Fruit fly (Drosophila melanogaster) whole organism, prepupa: ENCODE data around the gene CG46042.

Experiments
- CG10631 ChIP-seq: fragments of 200-800 bp; sonication (Bioruptor generic); optimal IDR thresholded peaks from 2 replicates; lab custom pipeline; 2016; ENCODE audit warnings: missing biosample characterization, missing genetic modification characterization
- CG10669 ChIP-seq: fragments of 200-800 bp; sonication (Bioruptor generic); optimal IDR thresholded peaks from 3 replicates; lab custom pipeline; 2018; ENCODE audit warnings: missing biosample characterization, mild to moderate bottlenecking, missing genetic modification characterization, moderate library complexity
- CG11294 ChIP-seq: fragments of 200-800 bp; sonication (Bioruptor generic); IDR thresholded peaks from 2 replicates; pipeline ENCODE4 v1.3.6; 2022; ENCODE audit warnings: missing biosample characterization, missing genetic modification characterization
- CG11762 ChIP-seq: fragments of 200-800 bp; sonication (Bioruptor generic); optimal IDR thresholded peaks from 3 replicates; lab custom pipeline; 2016; ENCODE audit warnings: missing biosample characterization, missing genetic modification characterization; ENCODE audit not compliant: insufficient read depth
- CG11902 ChIP-seq: fragments of 200-800 bp; sonication (Bioruptor generic); optimal IDR thresholded peaks from 3 replicates; lab custom pipeline; 2016; ENCODE audit warnings: missing biosample characterization, missing genetic modification characterization
- CG15336 ChIP-seq: fragments of 200-800 bp; sonication (Bioruptor generic); IDR thresholded peaks from 2 replicates; pipeline ENCODE4 v1.3.6; 2022; ENCODE audit warnings: missing biosample characterization, missing genetic modification characterization
- CG1621 ChIP-seq: fragments of 200-800 bp; sonication (Bioruptor generic); optimal IDR thresholded peaks from 3 replicates; lab custom pipeline; 2018; ENCODE audit warnings: missing biosample characterization, mild to moderate bottlenecking, missing genetic modification characterization
- CG16779 ChIP-seq: fragments of 200-800 bp; sonication (Bioruptor generic); optimal IDR thresholded peaks from 3 replicates; lab custom pipeline; 2017; ENCODE audit warnings: missing biosample characterization, mild to moderate bottlenecking, missing genetic modification characterization
- CG3032 ChIP-seq: fragments of 200-800 bp; optimal IDR thresholded peaks from 2 replicates; lab custom pipeline; 2019; ENCODE audit warnings: missing biosample characterization, mild to moderate bottlenecking, missing genetic modification characterization, moderate library complexity
- CG32006 ChIP-seq: fragments of 200-800 bp; sonication (Bioruptor generic); optimal IDR thresholded peaks from 3 replicates; lab custom pipeline; 2017; ENCODE audit warnings: missing biosample characterization, mild to moderate bottlenecking, missing genetic modification characterization
- CG34406 ChIP-seq: fragments of 200-800 bp; sonication (Bioruptor generic); optimal IDR thresholded peaks from 3 replicates; lab custom pipeline; 2016; ENCODE audit warnings: missing biosample characterization, missing genetic modification characterization
- CG3919 ChIP-seq: fragments of 200-800 bp; sonication (Bioruptor generic); optimal IDR thresholded peaks from 3 replicates; lab custom pipeline; 2016; ENCODE audit warnings: missing biosample characterization, missing genetic modification characterization
- CG4318 ChIP-seq: fragments of 200-800 bp; sonication (Bioruptor generic); optimal IDR thresholded peaks from 3 replicates; lab custom pipeline; 2017; ENCODE audit warnings: missing biosample characterization, mild to moderate bottlenecking, missing genetic modification characterization
- CG6163 ChIP-seq: fragments of 200-800 bp; sonication (Bioruptor generic); IDR thresholded peaks from 3 replicates; pipeline ENCODE4 v1.3.6; 2022; ENCODE audit warnings: missing biosample characterization, missing genetic modification characterization
- CG6808 ChIP-seq: fragments of 200-800 bp; sonication (Bioruptor generic); optimal IDR thresholded peaks from 3 replicates; lab custom pipeline; 2017; ENCODE audit warnings: missing biosample characterization, missing genetic modification characterization, mild to moderate bottlenecking, moderate library complexity, missing genetic modification reagents
- CG6854 ChIP-seq: fragments of 200-800 bp; sonication (Bioruptor generic); optimal IDR thresholded peaks from 2 replicates; lab custom pipeline; 2017; ENCODE audit warnings: missing biosample characterization, mild to moderate bottlenecking, missing genetic modification characterization
- CG7368 ChIP-seq: fragments of 200-800 bp; sonication (Bioruptor generic); optimal IDR thresholded peaks from 3 replicates; lab custom pipeline; 2016; ENCODE audit warnings: missing biosample characterization, missing genetic modification characterization
- CG8119 ChIP-seq: fragments of 200-800 bp; sonication (Bioruptor generic); IDR thresholded peaks from 3 replicates; pipeline ENCODE4 v1.3.6; 2022; ENCODE audit warnings: missing biosample characterization, missing genetic modification characterization
- CG8632 ChIP-seq: fragments of 200-800 bp; sonication (Bioruptor generic); optimal IDR thresholded peaks from 3 replicates; lab custom pipeline; 2016; ENCODE audit warnings: missing biosample characterization, missing genetic modification characterization
- CG9139 ChIP-seq: fragments of 200-800 bp; sonication (Bioruptor generic); optimal IDR thresholded peaks from 3 replicates; lab custom pipeline; 2017; ENCODE audit warnings: missing biosample characterization, mild to moderate bottlenecking, missing genetic modification characterization
- Eip75B ChIP-seq: fragments of 200-800 bp; sonication (Bioruptor generic); optimal IDR thresholded peaks from 3 replicates; lab custom pipeline; 2016; ENCODE audit warnings: missing biosample characterization, missing genetic modification characterization
- Eip78C ChIP-seq: fragments of 200-800 bp; sonication (Bioruptor generic); peaks from one replicate; lab custom pipeline; 2016; ENCODE audit warnings: missing biosample characterization, missing genetic modification characterization
- Ets21C ChIP-seq: fragments of 200-800 bp; sonication (Bioruptor generic); optimal IDR thresholded peaks from 3 replicates; lab custom pipeline; 2016; ENCODE audit warnings: missing biosample characterization, missing genetic modification characterization
- Ets96B ChIP-seq: fragments of 200-800 bp; optimal IDR thresholded peaks from 2 replicates; lab custom pipeline; 2019; ENCODE audit warnings: missing biosample characterization, mild to moderate bottlenecking, missing genetic modification characterization, moderate library complexity
- Gug ChIP-seq: fragments of 200-800 bp; sonication (Bioruptor generic); IDR thresholded peaks from 2 replicates; pipeline ENCODE4 v1.3.6; 2022; ENCODE audit warnings: missing biosample characterization, missing genetic modification characterization
- Hr38 ChIP-seq: sonication (Bioruptor generic); optimal IDR thresholded peaks from 2 replicates; lab custom pipeline; 2016; ENCODE audit warnings: missing biosample characterization, missing genetic modification characterization
- OdsH ChIP-seq: fragments of 200-800 bp; sonication (Bioruptor generic); optimal IDR thresholded peaks from 3 replicates; lab custom pipeline; 2016; ENCODE audit warnings: missing biosample characterization, missing genetic modification characterization
- Smox ChIP-seq: fragments of 200-800 bp; sonication (Bioruptor generic); optimal IDR thresholded peaks from 3 replicates; lab custom pipeline; 2016; ENCODE audit warnings: missing biosample characterization, missing genetic modification characterization
- Sox102F ChIP-seq: fragments of 200-800 bp; sonication (Bioruptor generic); optimal IDR thresholded peaks from 2 replicates; lab custom pipeline; 2016; ENCODE audit warnings: missing biosample characterization, mild to moderate bottlenecking, missing genetic modification characterization
- Sox14 ChIP-seq: fragments of 200-800 bp; sonication (Bioruptor generic); optimal IDR thresholded peaks from 3 replicates; lab custom pipeline; 2016; ENCODE audit warnings: missing biosample characterization, missing genetic modification characterization
- Sox15 ChIP-seq: fragments of 200-800 bp; sonication (Bioruptor generic); optimal IDR thresholded peaks from 3 replicates; lab custom pipeline; 2016; ENCODE audit warnings: missing biosample characterization, missing genetic modification characterization
- achi ChIP-seq: fragments of 200-800 bp; sonication (Bioruptor generic); optimal IDR thresholded peaks from 3 replicates; lab custom pipeline; 2016; ENCODE audit warnings: missing biosample characterization, missing genetic modification characterization
- acj6 ChIP-seq: fragments of 200-800 bp; sonication (Bioruptor generic); optimal IDR thresholded peaks from 3 replicates; lab custom pipeline; 2016; ENCODE audit warnings: missing biosample characterization, missing genetic modification characterization
- cyc ChIP-seq: fragments of 200-800 bp; sonication (Bioruptor generic); optimal IDR thresholded peaks from 3 replicates; lab custom pipeline; 2016; ENCODE audit warnings: missing biosample characterization, missing genetic modification characterization
- dac ChIP-seq: fragments of 200-800 bp; sonication (Bioruptor generic); optimal IDR thresholded peaks from 2 replicates; lab custom pipeline; 2017; ENCODE audit warnings: missing biosample characterization, mild to moderate bottlenecking, missing genetic modification characterization
- eg ChIP-seq: fragments of 200-800 bp; sonication (Bioruptor generic); IDR thresholded peaks from 3 replicates; pipeline ENCODE4 v1.3.6; 2022; ENCODE audit warnings: missing biosample characterization, missing genetic modification characterization
- fd59A ChIP-seq: fragments of 200-800 bp; sonication (Bioruptor generic); optimal IDR thresholded peaks from 2 replicates; lab custom pipeline; 2017; ENCODE audit warnings: missing biosample characterization, mild to moderate bottlenecking, missing genetic modification characterization, missing genetic modification reagents
- fkh ChIP-seq: fragments of 200-800 bp; sonication (Bioruptor generic); optimal IDR thresholded peaks from 3 replicates; lab custom pipeline; 2017; ENCODE audit warnings: missing biosample characterization, mild to moderate bottlenecking, missing genetic modification characterization, moderate library complexity
- net ChIP-seq: fragments of 200-800 bp; sonication (Bioruptor generic); optimal IDR thresholded peaks from 3 replicates; lab custom pipeline; 2016; ENCODE audit warnings: missing biosample characterization, missing genetic modification characterization
- pdm3 ChIP-seq: fragments of 200-800 bp; sonication (Bioruptor generic); optimal IDR thresholded peaks from 3 replicates; lab custom pipeline; 2016; ENCODE audit warnings: missing biosample characterization, missing genetic modification characterization
- salr ChIP-seq, 2 experiments: fragments of 200-800 bp; sonication (Bioruptor generic); optimal IDR thresholded peaks; 3 replicates each; lab custom pipeline; 2016 to 2018; ENCODE audit warnings: missing biosample characterization in 2 of 2, missing genetic modification characterization in 2 of 2, mild to moderate bottlenecking in 1 of 2
- spab ChIP-seq: fragments of 200-800 bp; sonication (Bioruptor generic); optimal IDR thresholded peaks from 2 replicates; lab custom pipeline; 2017; ENCODE audit warnings: missing biosample characterization, mild to moderate bottlenecking, missing genetic modification characterization, missing genetic modification reagents
- ss ChIP-seq, 2 experiments: fragments of 200-800 bp; sonication (Bioruptor generic); optimal IDR thresholded peaks; 2 replicates in 1 of 2; 3 replicates in 1 of 2; lab custom pipeline; 2017 to 2018; ENCODE audit warnings: mild to moderate bottlenecking in 2 of 2, missing biosample characterization in 2 of 2, missing genetic modification characterization in 2 of 2, moderate library complexity in 1 of 2
- svp ChIP-seq: fragments of 200-800 bp; sonication (Bioruptor generic); peaks from one replicate; lab custom pipeline; 2016; ENCODE audit warnings: missing biosample characterization, missing genetic modification characterization
- topi ChIP-seq: fragments of 200-800 bp; sonication (Bioruptor generic); optimal IDR thresholded peaks from 3 replicates; lab custom pipeline; 2016; ENCODE audit warnings: missing biosample characterization, missing genetic modification characterization
- vri ChIP-seq: fragments of 200-800 bp; sonication (Bioruptor generic); optimal IDR thresholded peaks from 3 replicates; lab custom pipeline; 2016; ENCODE audit warnings: missing biosample characterization, mild to moderate bottlenecking, missing genetic modification characterization

CG46042 gene

dm6 chr3R:19910302-19911029 lies 31.7 kb downstream of the CG46042 start (continued):
- TF ChIP-seq acj6 (GFP tag; lab: Kevin White, UChicago) (no peak), salr (GFP tag; optimal IDR thresholded peaks at IDR 0.05; lab: Kevin White, UChicago) (no peak), CG10669 (GFP tag; lab: Kevin White, UChicago) (no peak), CG15336 (no peak), Ets96B (tag; lab: Kevin White, UChicago) (no peak), CG8119 (GFP tag; lab: Robert Waterston, UW) (no peak), Gug (GFP tag; lab: Robert Waterston, UW) (no peak), pdm3 (GFP tag; lab: Kevin White, UChicago) (no peak), Ets21C (GFP tag; lab: Kevin White, UChicago) (no peak), net (GFP tag; lab: Kevin White, UChicago) (no peak), CG32006 (peak; percentile 29), Smox (GFP tag; lab: Kevin White, UChicago) (no peak), dac (GFP tag; lab: Kevin White, UChicago) (no peak), CG1621 (tag; lab: Kevin White, UChicago) (no peak), CG6808 (GFP tag; lab: Kevin White, UChicago) (peak; percentile 52), OdsH (GFP tag; lab: Kevin White, UChicago) (no peak), eg (no peak), CG7368 (GFP tag; lab: Kevin White, UChicago) (no peak), CG3919 (GFP tag; lab: Kevin White, UChicago) (no peak), CG11902 (GFP tag; lab: Kevin White, UChicago) (no peak), fd59A (GFP tag; lab: Kevin White, UChicago) (no peak), Eip75B (GFP tag; lab: Kevin White, UChicago) (no peak), fkh (no peak), cyc (no peak), CG8632 (GFP tag; lab: Kevin White, UChicago) (no peak), CG10631 (GFP tag; lab: Kevin White, UChicago) (no peak), Sox15 (no peak), Sox14 (GFP tag; lab: Kevin White, UChicago) (no peak)

- TF ChIP-seq CG6163 (GFP tag; lab: Robert Waterston, UW): 0 out of 3 replicates have a peak, but pooled peaks have one; percentile 9
- no peak for TF ChIP-seq CG8119 (GFP tag; lab: Robert Waterston, UW)
- TF ChIP-seq spab (GFP tag; lab: Kevin White, UChicago): no peak
- TF ChIP-seq Ets21C (GFP tag; lab: Kevin White, UChicago): no peak
- TF ChIP-seq vri: peak; percentile 62
- TF ChIP-seq achi (GFP tag; lab: Kevin White, UChicago): no peak
- TF ChIP-seq acj6 (GFP tag; lab: Kevin White, UChicago): no peak
- no peak for TF ChIP-seq CG11762 (GFP tag; lab: Kevin White, UChicago)
- TF ChIP-seq cyc: no peak
- TF ChIP-seq salr (GFP tag; optimal IDR thresholded peaks at IDR 0.05; lab: Kevin White, UChicago): no peak
- no peak for TF ChIP-seq CG3032 (tag; lab: Kevin White, UChicago)
- TF ChIP-seq CG15336: no peak
- no peak for TF ChIP-seq topi
- no peak for TF ChIP-seq ss (GFP tag; optimal IDR thresholded peaks at IDR 0.05; lab: Kevin White, UChicago)
- no peak for TF ChIP-seq Eip75B (GFP tag; lab: Kevin White, UChicago)
- TF ChIP-seq Sox14 (GFP tag; lab: Kevin White, UChicago): peak; percentile 4
- no peak for TF ChIP-seq CG8632 (GFP tag; lab: Kevin White, UChicago)
- TF ChIP-seq CG10631 (GFP tag; lab: Kevin White, UChicago): no peak
- TF ChIP-seq CG11294 (GFP tag; lab: Robert Waterston, UW): no peak
- no peak for TF ChIP-seq CG32006
- no peak for TF ChIP-seq CG6854 (GFP tag; lab: Kevin White, UChicago)
- no peak for TF ChIP-seq CG16779 (tag; lab: Kevin White, UChicago)
- no peak for TF ChIP-seq CG34406 (GFP tag; lab: Kevin White, UChicago)
- no peak for TF ChIP-seq CG9139
- no peak for TF ChIP-seq dac (GFP tag; lab: Kevin White, UChicago)
- TF ChIP-seq CG4318 (GFP tag; lab: Kevin White, UChicago): no peak
- TF ChIP-seq Sox102F: no peak
- TF ChIP-seq Hr38 (GFP tag; lab: Kevin White, UChicago): no peak
- TF ChIP-seq Sox15: no peak
- TF ChIP-seq CG6808 (GFP tag; lab: Kevin White, UChicago): no peak
- no peak for TF ChIP-seq fd59A (GFP tag; lab: Kevin White, UChicago)
- TF ChIP-seq svp: peak; percentile 79
- TF ChIP-seq CG10669 (GFP tag; lab: Kevin White, UChicago): no peak
- peak; percentile 7 for TF ChIP-seq Eip78C (GFP tag; lab: Kevin White, UChicago)
- no peak for TF ChIP-seq Ets96B (tag; lab: Kevin White, UChicago)
- TF ChIP-seq, all 60 proteins: peak for 5
These were observed 32.5 kb downstream of the CG46042 start for dm6 chr3R:19909541-19910182.
